Fruit fly (Drosophila melanogaster): Measurements from ENCODE around the gene sofe.

dm6 chrX:10883740-10884139, 26.5 kb upstream of the sofe start:
- no peak for TF ChIP-seq Dll (optimal IDR thresholded peaks at IDR 0.05)
- no peak for TF ChIP-seq psq (optimal IDR thresholded peaks at IDR 0.05)

All from whole organism.